Fruit fly (Drosophila melanogaster): ENCODE data around the gene Ahcy.

DNA sequence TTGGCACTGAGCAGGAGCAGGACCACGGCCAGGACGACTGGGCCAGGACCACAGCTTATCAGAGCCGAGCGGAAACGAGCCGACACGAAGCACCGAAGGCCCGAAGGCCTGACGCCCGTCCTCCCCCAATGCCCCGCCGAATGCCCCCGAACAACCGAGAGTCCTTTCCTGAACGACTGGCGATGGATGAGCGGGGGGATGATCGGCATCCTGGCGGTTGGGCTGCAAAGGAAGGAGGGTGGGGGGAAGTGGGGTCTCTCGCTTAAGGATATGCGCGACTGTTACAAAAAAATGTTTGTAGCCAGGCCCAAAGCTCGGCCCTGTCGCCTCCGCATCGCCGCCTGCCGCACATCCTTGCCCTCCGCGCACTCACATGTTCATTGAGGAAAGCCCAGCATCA is 8.8 kb upstream of the Ahcy start, which contains the start of gene Cngl:
- TF ChIP-seq CG8478 (optimal IDR thresholded peaks at IDR 0.05) (no peak), pan (optimal IDR thresholded peaks at IDR 0.05) (no peak), Dll (optimal IDR thresholded peaks at IDR 0.05) (no peak), usp (GFP tag; optimal IDR thresholded peaks at IDR 0.05) (no peak), psq (optimal IDR thresholded peaks at IDR 0.05) (no peak)

All from whole organism.